Worm (Caenorhabditis elegans): Measurements from ENCODE around the gene klc-2.

The klc-2 gene

ce11 chrV:5535774-5536173, 45.4 kb downstream of the klc-2 start, which contains the start of gene C24G6.8:
TSS of gene C24G6.8 (minus strand) at chrV:5535874.
- no peak for TF ChIP-seq unc-62 (GFP tag; optimal IDR thresholded peaks at IDR 0.05)

DNA sequence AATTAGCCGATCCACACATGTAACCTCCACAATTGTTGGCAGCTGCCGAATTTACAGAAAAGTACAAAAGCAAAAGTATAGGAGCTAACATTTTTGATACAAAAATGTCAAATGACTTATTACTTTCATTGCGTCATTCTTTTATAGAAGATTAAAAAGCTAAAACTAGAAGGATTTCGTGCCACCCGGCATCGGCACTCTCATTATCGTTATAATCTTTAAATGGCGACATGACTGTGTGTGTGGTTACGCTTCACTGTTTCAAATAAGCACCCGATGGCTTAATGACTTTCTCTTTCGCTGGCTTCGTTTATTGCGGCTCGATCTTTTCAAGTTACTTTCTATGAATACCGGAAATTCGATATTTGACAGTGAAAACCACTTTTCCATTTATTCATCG, 47.5 kb downstream of the klc-2 start, which contains the start of gene grl-1:
grl-1 (minus strand) TSS at position 101 of the 400 bp plus-strand sequence.
- no peak for TF ChIP-seq unc-62 (GFP tag; optimal IDR thresholded peaks at IDR 0.05)

- TF ChIP-seq unc-62 (GFP tag; optimal IDR thresholded peaks at IDR 0.05), result no peak
Observed at ce11 chrV:5527694-5528093, 53.5 kb downstream of the klc-2 start.

Measured in whole organism, dauer.